Worm (Caenorhabditis elegans): ENCODE measurements around the gene zhit-1.

zhit-1 gene

ce11 chrV:5630792-5631191 is 34.4 kb upstream of the zhit-1 start, which contains the start of gene acy-4:
Gene acy-4, minus strand, starts transcription at chrV:5630892.
- TF ChIP-seq F44E2.7 (GFP tag; IDR thresholded peaks at IDR 0.05) (no peak), nhr-11 (tag; optimal IDR thresholded peaks at IDR 0.05) (no peak), hif-1 (tag; optimal IDR thresholded peaks at IDR 0.05) (no peak)

ce11 chrV:5628014-5628413 is 31.7 kb upstream of the zhit-1 start:
- TF ChIP-seq ceh-20 (GFP tag; IDR thresholded peaks at IDR 0.05) (peak; percentile 29; the same call in 1 of the 2 replicates), unc-62 (GFP tag; optimal IDR thresholded peaks at IDR 0.05 in 1 of 2) (peak in 1 of 2 experiments; percentile 99), unc-62 (tag; optimal IDR thresholded peaks at IDR 0.05) (no peak), tra-1 (GFP tag; IDR thresholded peaks at IDR 0.05) (0 out of 2 replicates have a peak, but pooled peaks have one; percentile 41), mes-2 (tag; optimal IDR thresholded peaks at IDR 0.05; ENCODE audit: poor library complexity, severe bottlenecking) (no peak), ceh-28 (tag; optimal IDR thresholded peaks at IDR 0.05) (no peak)

ce11 chrV:5621390-5621789 is 25.0 kb upstream of the zhit-1 start, which contains the start of gene M03E7.1:
Gene M03E7.1, plus strand, starts transcription at chrV:5621690.
- TF ChIP-seq sdz-12 (GFP tag; optimal IDR thresholded peaks at IDR 0.05) (no peak), Y48G9A.11 (GFP tag; IDR thresholded peaks at IDR 0.05) (no peak), rbr-2 (tag; optimal IDR thresholded peaks at IDR 0.05) (no peak), dpl-1 (GFP tag; optimal IDR thresholded peaks at IDR 0.05) (no peak), ceh-62 (tag; optimal IDR thresholded peaks at IDR 0.05) (no peak), jun-1 (tag; optimal IDR thresholded peaks at IDR 0.05) (no peak), zfp-3 (GFP tag; conservative IDR thresholded peaks at IDR 0.05) (no peak), lim-7 (GFP tag; IDR thresholded peaks at IDR 0.05) (no peak), hlh-11 (tag; optimal IDR thresholded peaks at IDR 0.05) (no peak), aly-2 (tag; optimal IDR thresholded peaks at IDR 0.05) (no peak), F10B5.3 (tag; optimal IDR thresholded peaks at IDR 0.05) (no peak), D1046.2 (GFP tag; IDR thresholded peaks at IDR 0.05) (no peak), zfp-2 (tag; optimal IDR thresholded peaks at IDR 0.05) (no peak), zip-11 (GFP tag; IDR thresholded peaks at IDR 0.05) (no peak), mdt-29 (GFP tag; IDR thresholded peaks at IDR 0.05) (no peak), arid-1 (GFP tag; conservative IDR thresholded peaks at IDR 0.05) (no peak)

- TF ChIP-seq aha-1 (tag) (no peak), madf-5 (GFP tag; IDR thresholded peaks at IDR 0.05) (no peak), sdz-12 (GFP tag; optimal IDR thresholded peaks at IDR 0.05) (no peak), F10B5.3 (tag; optimal IDR thresholded peaks at IDR 0.05) (no peak), nhr-48 (tag; optimal IDR thresholded peaks at IDR 0.05) (no peak), unc-130 (GFP tag; optimal IDR thresholded peaks at IDR 0.05) (no peak), mes-2 (tag; optimal IDR thresholded peaks at IDR 0.05; ENCODE audit: poor library complexity, severe bottlenecking) (no peak), daf-16 (GFP tag; optimal IDR thresholded peaks at IDR 0.05) (no peak), daf-16 (tag; optimal IDR thresholded peaks at IDR 0.05) (no peak), lir-3 (tag; optimal IDR thresholded peaks at IDR 0.05) (no peak), dpl-1 (GFP tag; optimal IDR thresholded peaks at IDR 0.05) (no peak)
Measured at ce11 chrV:5620040-5620439, 23.7 kb upstream of the zhit-1 start, which contains the start of gene memb-2. Gene memb-2, minus strand, starts transcription at chrV:5620140.

- TF ChIP-seq unc-130 (GFP tag; optimal IDR thresholded peaks at IDR 0.05) (peak; percentile 22), hif-1 (tag; optimal IDR thresholded peaks at IDR 0.05) (no peak), lin-38 (GFP tag; IDR thresholded peaks at IDR 0.05) (peak; percentile 93), spr-3 (GFP tag; optimal IDR thresholded peaks at IDR 0.05) (no peak), dpl-1 (GFP tag; optimal IDR thresholded peaks at IDR 0.05) (peak; percentile 21)
Measured at ce11 chrV:5619372-5619771, 23.0 kb upstream of the zhit-1 start.
